Fruit fly (Drosophila melanogaster): ENCODE measurements around the gene Mp.

The Mp gene

DNA sequence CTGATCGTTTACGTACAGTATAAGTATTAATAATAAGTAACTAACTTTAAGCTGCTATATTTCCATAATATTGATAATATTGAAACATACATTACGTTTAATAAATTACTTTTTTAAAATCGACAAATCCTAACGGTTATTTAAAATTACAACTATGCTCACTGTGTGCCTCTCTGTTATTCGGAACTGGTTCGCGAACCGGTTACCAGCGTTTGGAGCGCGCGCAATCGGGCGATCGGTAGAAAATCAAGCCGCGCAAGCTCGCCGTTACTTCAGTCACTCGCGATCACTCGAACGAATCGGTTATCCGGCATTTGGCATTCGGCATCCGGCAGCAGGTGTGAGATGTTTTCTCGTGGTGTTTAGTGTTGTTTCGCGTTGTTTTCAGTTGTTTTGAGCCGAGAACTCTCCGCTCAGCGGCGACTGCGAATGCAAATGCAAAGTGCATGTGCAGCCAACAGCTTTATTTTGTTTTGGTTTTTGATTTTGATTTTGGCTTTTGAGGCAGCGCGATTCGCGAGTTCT, 96.0 kb downstream of the Mp start, which contains the start of gene form3 (continued):
- no peak for TF ChIP-seq lov (optimal IDR thresholded peaks at IDR 0.05)
- TF ChIP-seq lov (GFP tag; IDR thresholded peaks at IDR 0.05): 0 out of 3 replicates have a peak, but pooled peaks have one; percentile 61
- TF ChIP-seq p53 (GFP tag; optimal IDR thresholded peaks at IDR 0.05): no peak
- peak; percentile 20; the same call in 1 of the 2 replicates for TF ChIP-seq CG9932 (GFP tag; IDR thresholded peaks at IDR 0.05)
- no peak for TF ChIP-seq CG2120 (GFP tag; optimal IDR thresholded peaks at IDR 0.05)
- TF ChIP-seq Dip3 (GFP tag; optimal IDR thresholded peaks at IDR 0.05): no peak
- TF ChIP-seq Deaf1 (tag; optimal IDR thresholded peaks at IDR 0.05): peak; percentile 61
- TF ChIP-seq CG15073 (GFP tag; optimal IDR thresholded peaks at IDR 0.05): no peak
- TF ChIP-seq sd (tag; optimal IDR thresholded peaks at IDR 0.05): no peak
- no peak for TF ChIP-seq CG2129 (GFP tag; IDR thresholded peaks at IDR 0.05; ENCODE audit: partially characterized antibody)
- TF ChIP-seq fd96Cb (tag; optimal IDR thresholded peaks at IDR 0.05): no peak
- no peak for TF ChIP-seq toy (GFP tag; IDR thresholded peaks at IDR 0.05)
- peak; percentile 46; the same call in 1 of the 2 replicates for TF ChIP-seq Rfx (GFP tag; IDR thresholded peaks at IDR 0.05)
- TF ChIP-seq Elba2 (GFP tag; optimal IDR thresholded peaks at IDR 0.05): no peak
- TF ChIP-seq CG12155 (GFP tag; optimal IDR thresholded peaks at IDR 0.05): no peak
- TF ChIP-seq CG6791 (GFP tag; IDR thresholded peaks at IDR 0.05; ENCODE audit: partially characterized antibody): 0 out of 3 replicates have a peak, but pooled peaks have one; percentile 38
- TF ChIP-seq Bgb (GFP tag; IDR thresholded peaks at IDR 0.05; ENCODE audit: partially characterized antibody): 0 out of 2 replicates have a peak, but pooled peaks have one; percentile 42
- TF ChIP-seq Mrtf (GFP tag; IDR thresholded peaks at IDR 0.05): no peak
- TF ChIP-seq CG5953 (GFP tag; IDR thresholded peaks at IDR 0.05): peak; percentile 18; the same call in 1 of the 2 replicates
- TF ChIP-seq corto (GFP tag; optimal IDR thresholded peaks at IDR 0.05): no peak
- TF ChIP-seq CkIIα-i1 (GFP tag; IDR thresholded peaks at IDR 0.05): no peak
- TF ChIP-seq Usf (GFP tag; optimal IDR thresholded peaks at IDR 0.05): no peak
- TF ChIP-seq dan (GFP tag; IDR thresholded peaks at IDR 0.05): no peak
- no peak for TF ChIP-seq sim (GFP tag; IDR thresholded peaks at IDR 0.05)
- peak; percentile 82 for TF ChIP-seq CG3995 (GFP tag; optimal IDR thresholded peaks at IDR 0.05)
- peak; percentile 88 for TF ChIP-seq Jarid2 (GFP tag; optimal IDR thresholded peaks at IDR 0.05)
- TF ChIP-seq CG31224 (GFP tag; IDR thresholded peaks at IDR 0.05): no peak
- no peak for TF ChIP-seq CHES-1-like (GFP tag; optimal IDR thresholded peaks at IDR 0.05)
- no peak for TF ChIP-seq CG6813 (GFP tag; optimal IDR thresholded peaks at IDR 0.05)
- 0 out of 2 replicates have a peak, but pooled peaks have one; percentile 52 for TF ChIP-seq bbx (GFP tag; IDR thresholded peaks at IDR 0.05; ENCODE audit: partially characterized antibody)
- TF ChIP-seq Doc2 (GFP tag; IDR thresholded peaks at IDR 0.05): no peak
- no peak for TF ChIP-seq gsb-n (tag; optimal IDR thresholded peaks at IDR 0.05)
- no peak for TF ChIP-seq bcd (GFP tag; optimal IDR thresholded peaks at IDR 0.05)
- TF ChIP-seq sug (tag; optimal IDR thresholded peaks at IDR 0.05): peak; percentile 2
- peak; percentile 24; the same call in 1 of the 2 replicates for TF ChIP-seq CG10366 (GFP tag; IDR thresholded peaks at IDR 0.05)
- TF ChIP-seq shn (GFP tag; optimal IDR thresholded peaks at IDR 0.05): no peak
- TF ChIP-seq Med (GFP tag): peak; percentile 70
- no peak for TF ChIP-seq oc (tag; optimal IDR thresholded peaks at IDR 0.05)
- no peak for TF ChIP-seq NK7.1 (GFP tag; optimal IDR thresholded peaks at IDR 0.05)
- TF ChIP-seq CG18262 (tag; optimal IDR thresholded peaks at IDR 0.05): no peak
- peak; percentile 21; the same call in 1 of the 2 replicates for TF ChIP-seq ranshi (GFP tag; IDR thresholded peaks at IDR 0.05)
- TF ChIP-seq Hmr (GFP tag; optimal IDR thresholded peaks at IDR 0.05): no peak
- TF ChIP-seq sisA (GFP tag; IDR thresholded peaks at IDR 0.05): no peak
- TF ChIP-seq slbo (GFP tag; IDR thresholded peaks at IDR 0.05): peak; percentile 25; the same call in 1 of the 2 replicates
- TF ChIP-seq CG15479 (GFP tag; optimal IDR thresholded peaks at IDR 0.05): no peak
- TF ChIP-seq Stat92E (GFP tag; optimal IDR thresholded peaks at IDR 0.05): no peak
- no peak for TF ChIP-seq sens-2 (GFP tag; IDR thresholded peaks at IDR 0.05)
- TF ChIP-seq CG10321 (GFP tag; IDR thresholded peaks at IDR 0.05): no peak
- peak; percentile 47 for TF ChIP-seq vvl (GFP tag; IDR thresholded peaks at IDR 0.05)
- peak; percentile 63; the same call in 1 of the 2 replicates for TF ChIP-seq CG42726 (GFP tag; IDR thresholded peaks at IDR 0.05; ENCODE audit: partially characterized antibody)
